Worm (Caenorhabditis elegans): Measurements from ENCODE around the gene F09B12.3.

F09B12.3 gene

ce11 chrX:15097763-15098162, at the start of gene F09B12.3:
F09B12.3 (minus strand) TSS chrX:15097954.
- TF ChIP-seq ztf-23 (GFP tag; IDR thresholded peaks at IDR 0.05) = no peak
- no peak for TF ChIP-seq klf-2 (GFP tag; conservative IDR thresholded peaks at IDR 0.05)

DNA sequence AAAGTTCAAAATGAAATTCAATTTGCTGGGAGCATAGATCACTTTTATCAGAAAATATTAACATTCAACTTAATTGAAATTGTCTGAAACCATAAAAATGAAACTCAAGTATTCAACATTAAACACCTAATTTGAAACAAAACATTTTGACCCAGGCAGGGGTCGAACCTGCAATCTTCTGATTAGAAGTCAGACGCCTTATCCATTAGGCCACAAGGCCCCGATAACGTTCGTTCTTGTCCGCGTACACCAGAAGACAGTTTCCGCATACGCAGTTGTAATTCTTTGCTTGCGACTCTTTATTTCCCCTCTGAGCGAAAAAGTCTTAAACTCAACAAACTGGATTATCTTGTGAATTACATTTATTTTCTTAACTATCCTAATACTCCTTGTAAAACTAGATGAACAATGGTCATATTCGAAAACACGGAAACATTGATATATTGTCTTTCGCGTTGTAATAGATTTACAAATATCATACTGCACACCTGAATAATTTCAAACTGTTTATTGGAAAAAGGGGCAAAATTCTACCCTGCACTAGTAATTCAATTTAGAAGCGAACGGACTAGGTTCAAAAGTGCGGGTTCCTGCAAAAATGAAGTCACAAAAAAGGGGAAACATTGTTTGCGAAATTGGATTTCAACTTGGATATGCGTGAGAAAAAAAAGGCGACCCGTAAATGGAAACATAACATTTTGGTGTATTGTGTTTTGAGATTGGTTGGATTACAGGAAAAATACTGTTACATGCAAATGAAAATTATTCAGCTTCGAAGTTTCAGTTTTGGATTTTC, 48.9 kb upstream of the F09B12.3 start:
- TF ChIP-seq T22C8.4 (GFP tag; IDR thresholded peaks at IDR 0.05) = no peak
- no peak for TF ChIP-seq ref-1 (GFP tag; conservative IDR thresholded peaks at IDR 0.05)
- no peak for TF ChIP-seq ztf-23 (GFP tag; IDR thresholded peaks at IDR 0.05)
- TF ChIP-seq klf-2 (GFP tag; conservative IDR thresholded peaks at IDR 0.05) = no peak
- no peak; the same call in 1 of the 2 replicates for TF ChIP-seq flt-1 (GFP tag; IDR thresholded peaks at IDR 0.05)
- TF ChIP-seq ztf-29 (GFP tag; IDR thresholded peaks at IDR 0.05) = no peak
- no peak for TF ChIP-seq tab-1 (GFP tag; IDR thresholded peaks at IDR 0.05)
- no peak for TF ChIP-seq cog-1 (tag; optimal IDR thresholded peaks at IDR 0.05)
- no peak for TF ChIP-seq med-1 (GFP tag; optimal IDR thresholded peaks at IDR 0.05; ENCODE audit: insufficient read depth)

DNA sequence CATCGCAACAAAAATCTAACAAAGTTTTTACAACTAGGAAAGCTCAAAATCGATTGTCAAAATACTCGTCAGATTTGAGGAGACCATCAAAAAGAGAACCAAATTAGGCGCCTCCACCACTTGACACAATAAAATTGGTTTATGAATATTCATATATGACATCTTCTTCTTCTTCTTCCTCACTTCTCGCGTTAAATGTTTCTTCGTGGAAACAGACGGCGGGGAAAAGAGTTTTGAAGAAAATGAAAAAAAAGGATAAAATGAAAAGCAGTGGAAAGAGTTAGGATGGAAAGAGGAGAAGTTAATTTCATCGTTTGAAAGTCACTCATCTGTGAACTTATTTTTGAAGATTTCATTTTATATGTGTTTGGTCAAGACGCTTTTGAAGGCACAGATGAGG, 37.2 kb upstream of the F09B12.3 start:
- TF ChIP-seq ztf-29 (GFP tag; IDR thresholded peaks at IDR 0.05) (no peak), klf-2 (GFP tag; conservative IDR thresholded peaks at IDR 0.05) (no peak), med-1 (GFP tag; optimal IDR thresholded peaks at IDR 0.05; ENCODE audit: insufficient read depth) (no peak), T22C8.4 (GFP tag; IDR thresholded peaks at IDR 0.05) (no peak)

ce11 chrX:15133180-15133579, 35.4 kb upstream of the F09B12.3 start:
- TF ChIP-seq T22C8.4 (GFP tag; IDR thresholded peaks at IDR 0.05) (no peak), tab-1 (GFP tag; IDR thresholded peaks at IDR 0.05) (no peak), ztf-29 (GFP tag; IDR thresholded peaks at IDR 0.05) (no peak), med-1 (GFP tag; optimal IDR thresholded peaks at IDR 0.05; ENCODE audit: insufficient read depth) (no peak), ztf-23 (GFP tag; IDR thresholded peaks at IDR 0.05) (no peak), ref-1 (GFP tag; conservative IDR thresholded peaks at IDR 0.05) (no peak), cog-1 (tag; optimal IDR thresholded peaks at IDR 0.05) (no peak), flt-1 (GFP tag; IDR thresholded peaks at IDR 0.05) (no peak), klf-2 (GFP tag; conservative IDR thresholded peaks at IDR 0.05) (no peak)

DNA sequence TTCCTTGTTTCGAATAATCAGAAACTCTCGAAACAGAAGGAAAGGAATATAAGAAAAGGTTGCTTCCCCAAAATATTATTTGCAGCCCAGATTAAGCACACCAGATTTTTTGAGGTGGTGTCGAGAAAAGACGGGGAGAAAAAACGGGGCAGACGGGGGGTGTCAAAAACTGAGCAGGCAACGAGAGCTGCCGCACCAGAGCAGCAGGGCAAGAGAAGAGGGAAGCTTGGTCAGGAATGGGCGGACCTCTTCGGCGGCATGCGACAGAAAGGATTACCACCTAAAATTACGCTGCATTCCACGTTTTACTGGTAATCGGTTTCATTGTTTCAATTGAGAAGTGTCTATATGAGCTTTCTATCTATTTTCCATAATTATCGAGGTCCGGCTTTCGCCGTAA, 34.3 kb upstream of the F09B12.3 start:
- TF ChIP-seq tab-1 (GFP tag; IDR thresholded peaks at IDR 0.05) (no peak), cog-1 (tag; optimal IDR thresholded peaks at IDR 0.05) (no peak), ref-1 (GFP tag; conservative IDR thresholded peaks at IDR 0.05) (no peak), klf-2 (GFP tag; conservative IDR thresholded peaks at IDR 0.05) (no peak), flt-1 (GFP tag; IDR thresholded peaks at IDR 0.05) (no peak), ztf-23 (GFP tag; IDR thresholded peaks at IDR 0.05) (no peak), ztf-29 (GFP tag; IDR thresholded peaks at IDR 0.05) (no peak), T22C8.4 (GFP tag; IDR thresholded peaks at IDR 0.05) (no peak), med-1 (GFP tag; optimal IDR thresholded peaks at IDR 0.05; ENCODE audit: insufficient read depth) (no peak)

ce11 chrX:15128184-15128583, 30.4 kb upstream of the F09B12.3 start:
- TF ChIP-seq flt-1 (GFP tag; IDR thresholded peaks at IDR 0.05) = no peak
- no peak for TF ChIP-seq tab-1 (GFP tag; IDR thresholded peaks at IDR 0.05)
- no peak for TF ChIP-seq T22C8.4 (GFP tag; IDR thresholded peaks at IDR 0.05)

DNA sequence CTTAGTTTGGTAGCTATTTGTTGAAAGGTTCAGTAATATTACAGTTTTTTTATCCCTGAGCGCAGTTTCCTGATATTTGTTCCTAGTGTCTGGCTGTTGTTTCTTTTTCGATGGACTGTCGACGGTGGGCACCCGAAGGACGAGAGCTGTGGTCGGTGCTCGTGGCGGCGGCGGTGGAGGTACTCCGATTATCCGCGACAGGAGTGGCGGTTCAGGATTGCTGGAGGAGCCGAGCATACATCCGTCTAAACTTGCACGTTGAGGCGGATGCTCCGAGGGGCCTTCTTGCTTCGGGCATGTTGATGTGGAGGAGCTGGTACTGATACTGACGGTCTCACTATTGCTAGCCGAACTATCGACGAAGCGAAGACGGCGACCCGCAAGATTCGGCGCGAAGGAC, 29.6 kb upstream of the F09B12.3 start:
- TF ChIP-seq ztf-29 (GFP tag; IDR thresholded peaks at IDR 0.05) (no peak), tab-1 (GFP tag; IDR thresholded peaks at IDR 0.05) (0 out of 2 replicates have a peak, but pooled peaks have one; percentile 43)

ce11 chrX:15126736-15127135, 29.0 kb upstream of the F09B12.3 start:
- TF ChIP-seq T22C8.4 (GFP tag; IDR thresholded peaks at IDR 0.05) = no peak
- TF ChIP-seq ztf-29 (GFP tag; IDR thresholded peaks at IDR 0.05) = no peak
- no peak for TF ChIP-seq flt-1 (GFP tag; IDR thresholded peaks at IDR 0.05)
- TF ChIP-seq tab-1 (GFP tag; IDR thresholded peaks at IDR 0.05) = no peak
- TF ChIP-seq ref-1 (GFP tag; conservative IDR thresholded peaks at IDR 0.05) = no peak
- TF ChIP-seq klf-2 (GFP tag; conservative IDR thresholded peaks at IDR 0.05) = no peak
- TF ChIP-seq ztf-23 (GFP tag; IDR thresholded peaks at IDR 0.05) = no peak
- TF ChIP-seq cog-1 (tag; optimal IDR thresholded peaks at IDR 0.05) = no peak
- TF ChIP-seq med-1 (GFP tag; optimal IDR thresholded peaks at IDR 0.05; ENCODE audit: insufficient read depth) = no peak

DNA sequence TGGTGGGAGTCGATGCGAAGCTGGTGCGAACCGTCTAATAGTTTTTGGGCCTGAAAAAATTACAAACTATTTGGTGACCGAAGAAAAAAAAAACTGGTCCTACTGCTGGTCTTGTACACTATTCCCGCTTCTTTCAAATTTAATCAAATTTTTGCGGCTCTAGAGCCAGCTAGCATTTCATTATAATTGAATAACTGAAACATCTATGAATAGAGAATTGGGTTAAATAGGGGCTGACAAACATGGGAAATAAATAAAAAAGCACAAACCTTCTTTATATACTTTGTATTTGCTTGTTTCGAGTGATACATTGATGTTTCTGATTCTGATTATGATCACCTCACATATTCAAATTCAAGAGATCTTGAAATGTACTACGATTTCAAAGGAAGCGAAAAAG, 27.4 kb upstream of the F09B12.3 start:
- no peak for TF ChIP-seq med-1 (GFP tag; optimal IDR thresholded peaks at IDR 0.05; ENCODE audit: insufficient read depth)
- TF ChIP-seq ref-1 (GFP tag; conservative IDR thresholded peaks at IDR 0.05) = no peak
- TF ChIP-seq cog-1 (tag; optimal IDR thresholded peaks at IDR 0.05) = no peak

DNA sequence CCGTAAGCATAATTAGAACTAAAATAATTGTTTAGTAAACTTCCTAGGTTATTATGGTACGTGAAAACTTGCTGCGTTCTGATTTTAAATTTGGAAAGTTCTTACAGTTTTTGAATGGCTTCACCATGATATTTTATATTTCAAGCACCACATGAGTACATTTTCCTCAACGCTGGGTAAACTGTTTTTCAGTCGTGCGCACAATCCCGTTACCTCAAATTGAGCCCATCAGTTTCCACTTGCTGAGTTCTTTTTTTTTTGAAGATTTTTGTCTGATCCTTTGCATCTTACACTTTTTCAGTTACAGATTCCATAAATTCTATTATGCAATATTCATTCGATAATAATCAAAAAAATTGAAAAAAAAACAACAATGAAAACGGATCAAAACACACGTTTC, 22.8 kb upstream of the F09B12.3 start:
- no peak for TF ChIP-seq cog-1 (tag; optimal IDR thresholded peaks at IDR 0.05)
- no peak for TF ChIP-seq ztf-23 (GFP tag; IDR thresholded peaks at IDR 0.05)
- TF ChIP-seq flt-1 (GFP tag; IDR thresholded peaks at IDR 0.05) = no peak
- TF ChIP-seq klf-2 (GFP tag; conservative IDR thresholded peaks at IDR 0.05) = no peak
- no peak for TF ChIP-seq ztf-29 (GFP tag; IDR thresholded peaks at IDR 0.05)
- TF ChIP-seq T22C8.4 (GFP tag; IDR thresholded peaks at IDR 0.05) = no peak
- TF ChIP-seq med-1 (GFP tag; optimal IDR thresholded peaks at IDR 0.05; ENCODE audit: insufficient read depth) = no peak
- TF ChIP-seq tab-1 (GFP tag; IDR thresholded peaks at IDR 0.05) = no peak
- no peak for TF ChIP-seq ref-1 (GFP tag; conservative IDR thresholded peaks at IDR 0.05)

DNA sequence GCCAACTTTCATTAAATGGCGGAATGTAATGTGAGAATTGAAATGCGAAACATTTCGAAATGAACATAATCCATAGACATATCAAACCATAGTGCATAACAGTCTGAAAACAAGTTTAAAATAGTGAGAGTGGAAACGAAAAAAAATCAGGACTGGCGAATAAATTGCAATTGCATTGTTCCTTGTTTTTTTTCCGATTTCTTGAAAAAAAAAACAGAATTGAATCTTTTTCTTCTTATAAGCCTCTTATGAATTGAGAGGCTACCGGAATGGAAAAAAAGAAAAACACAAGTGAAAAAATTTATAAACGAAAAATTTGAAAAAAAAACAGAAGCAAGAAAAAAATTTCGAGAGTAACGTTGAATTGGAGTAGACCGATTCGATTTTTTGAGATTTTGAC, 18.8 kb upstream of the F09B12.3 start, which contains the start of gene R07D5.2:
Gene R07D5.2 (minus strand): TSS at position 101 of the 400 bp plus-strand sequence.
- TF ChIP-seq flt-1 (GFP tag; IDR thresholded peaks at IDR 0.05) (no peak), med-1 (GFP tag; optimal IDR thresholded peaks at IDR 0.05; ENCODE audit: insufficient read depth) (no peak), klf-2 (GFP tag; conservative IDR thresholded peaks at IDR 0.05) (no peak), T22C8.4 (GFP tag; IDR thresholded peaks at IDR 0.05) (no peak), ztf-29 (GFP tag; IDR thresholded peaks at IDR 0.05) (no peak), cog-1 (tag; optimal IDR thresholded peaks at IDR 0.05) (no peak), tab-1 (GFP tag; IDR thresholded peaks at IDR 0.05) (no peak), ztf-23 (GFP tag; IDR thresholded peaks at IDR 0.05) (no peak), ref-1 (GFP tag; conservative IDR thresholded peaks at IDR 0.05) (no peak)

Measured in whole organism, midembryonic.